Worm (Caenorhabditis elegans) whole organism, L3 larva: ENCODE results near the gene sra-29.

Experiments
- R02D3.7 ChIP-seq: fragments of 150-350 bp; optimal IDR thresholded peaks from 2 replicates; lab custom pipeline; 2014; ENCODE audit warnings: missing biosample characterization, missing genetic modification characterization
- ZK546.5 ChIP-seq: sonication (generic microtip); optimal IDR thresholded peaks from 2 replicates; lab custom pipeline; 2017; ENCODE audit warnings: missing biosample characterization, missing genetic modification characterization
- aly-2 ChIP-seq: fragments of 150-350 bp; optimal IDR thresholded peaks from 2 replicates; lab custom pipeline; 2014; ENCODE audit warnings: missing biosample characterization, missing genetic modification characterization
- ama-1 ChIP-seq: fragments of 150-350 bp; optimal IDR thresholded peaks from 2 replicates; lab custom pipeline; 2018
- ceh-82 ChIP-seq: fragments of 150-350 bp; optimal IDR thresholded peaks from 2 replicates; lab custom pipeline; 2014; ENCODE audit warnings: missing biosample characterization, missing genetic modification characterization
- daf-12 ChIP-seq: fragments of 150-350 bp; optimal IDR thresholded peaks from 2 replicates; lab custom pipeline; 2014; ENCODE audit warnings: missing biosample characterization, missing genetic modification reagents, missing genetic modification characterization
- egl-27 ChIP-seq: sonication (generic microtip); optimal IDR thresholded peaks from 4 replicates; lab custom pipeline; 2017; ENCODE audit warnings: missing biosample characterization, missing genetic modification reagents, missing genetic modification characterization
- elt-3 ChIP-seq, 3 experiments: fragments of 150-350 bp in 1 of 3; sonication (generic microtip) in 2 of 3; optimal IDR thresholded peaks; 2 replicates in 2 of 3; 4 replicates in 1 of 3; lab custom pipeline; 2014 to 2017; ENCODE audit warnings: missing biosample characterization in 3 of 3, missing genetic modification characterization in 3 of 3
- eor-1 ChIP-seq, 2 experiments: fragments of 150-350 bp; optimal IDR thresholded peaks; 2 replicates each; lab custom pipeline; 2014 to 2018; ENCODE audit warnings: missing biosample characterization in 2 of 2, missing genetic modification characterization in 2 of 2
- fkh-10 ChIP-seq: sonication (generic microtip); optimal IDR thresholded peaks from 2 replicates; lab custom pipeline; 2017; ENCODE audit warnings: missing biosample characterization, missing genetic modification reagents, missing genetic modification characterization
- fkh-2 ChIP-seq: fragments of 150-350 bp; optimal IDR thresholded peaks from 2 replicates; lab custom pipeline; 2014; ENCODE audit warnings: missing biosample characterization, missing genetic modification reagents, missing genetic modification characterization
- fos-1 ChIP-seq: fragments of 150-350 bp; optimal IDR thresholded peaks from 2 replicates; lab custom pipeline; 2014; ENCODE audit warnings: missing biosample characterization, missing genetic modification characterization
- hmg-11 ChIP-seq: sonication (generic microtip); optimal IDR thresholded peaks from 2 replicates; lab custom pipeline; 2016; ENCODE audit warnings: missing genetic modification characterization, missing compliant biosample characterization
- jun-1 ChIP-seq: fragments of 150-350 bp; optimal IDR thresholded peaks from 2 replicates; lab custom pipeline; 2014; ENCODE audit warnings: missing biosample characterization, missing genetic modification reagents, missing genetic modification characterization
- lin-15B ChIP-seq: fragments of 150-350 bp; optimal IDR thresholded peaks from 2 replicates; lab custom pipeline; 2014; ENCODE audit warnings: missing biosample characterization, missing genetic modification characterization
- mml-1 ChIP-seq: fragments of 150-350 bp; sonication (generic microtip); optimal IDR thresholded peaks from 3 replicates; lab custom pipeline; 2014; ENCODE audit warnings: missing biosample characterization, missing genetic modification characterization
- nfya-1 ChIP-seq: sonication (generic microtip); optimal IDR thresholded peaks from 2 replicates; lab custom pipeline; 2017; ENCODE audit warnings: missing genetic modification characterization, mild to moderate bottlenecking, missing compliant biosample characterization, antibody characterized with exemption, moderate library complexity; ENCODE audit not compliant: insufficient read depth
- nhr-11 ChIP-seq: fragments of 150-350 bp; optimal IDR thresholded peaks from 2 replicates; lab custom pipeline; 2014; ENCODE audit warnings: missing biosample characterization, missing genetic modification characterization
- nhr-12 ChIP-seq: fragments of 150-350 bp; optimal IDR thresholded peaks from 2 replicates; lab custom pipeline; 2014; ENCODE audit warnings: missing biosample characterization, missing genetic modification characterization
- nhr-23 ChIP-seq: fragments of 150-350 bp; optimal IDR thresholded peaks from 2 replicates; lab custom pipeline; 2014; ENCODE audit warnings: missing biosample characterization, missing genetic modification reagents, missing genetic modification characterization
- nhr-237 ChIP-seq: fragments of 150-350 bp; optimal IDR thresholded peaks from 2 replicates; lab custom pipeline; 2014; ENCODE audit warnings: missing biosample characterization, missing genetic modification characterization
- nhr-25 ChIP-seq: sonication (generic microtip); optimal IDR thresholded peaks from 2 replicates; lab custom pipeline; 2017; ENCODE audit warnings: missing biosample characterization, missing genetic modification characterization
- nhr-67 ChIP-seq: fragments of 150-350 bp; optimal IDR thresholded peaks from 2 replicates; lab custom pipeline; 2014; ENCODE audit warnings: missing biosample characterization, missing genetic modification characterization
- nhr-76 ChIP-seq: fragments of 150-350 bp; sonication (generic microtip); optimal IDR thresholded peaks from 5 replicates; lab custom pipeline; 2014; ENCODE audit warnings: missing biosample characterization, missing genetic modification characterization
- nhr-77 ChIP-seq: fragments of 150-350 bp; optimal IDR thresholded peaks from 2 replicates; lab custom pipeline; 2014; ENCODE audit warnings: missing biosample characterization, missing genetic modification characterization
- pha-4 ChIP-seq: fragments of 150-350 bp; optimal IDR thresholded peaks from 2 replicates; lab custom pipeline; 2014; ENCODE audit warnings: missing biosample characterization, missing genetic modification reagents, missing genetic modification characterization
- pqm-1 ChIP-seq: fragments of 150-350 bp; optimal IDR thresholded peaks from 2 replicates; lab custom pipeline; 2017; ENCODE audit warnings: missing biosample characterization, missing genetic modification characterization, inconsistent platforms
- skn-1 ChIP-seq: fragments of 150-350 bp; optimal IDR thresholded peaks from 2 replicates; lab custom pipeline; 2014; ENCODE audit warnings: missing biosample characterization, missing genetic modification characterization
- snpc-4 ChIP-seq: fragments of 150-350 bp; optimal IDR thresholded peaks from 2 replicates; lab custom pipeline; 2014; ENCODE audit warnings: missing biosample characterization, missing genetic modification characterization
- tbx-2 ChIP-seq: sonication (generic microtip); optimal IDR thresholded peaks from 2 replicates; lab custom pipeline; 2016; ENCODE audit warnings: mild to moderate bottlenecking, missing genetic modification characterization, missing compliant biosample characterization
- unc-62 ChIP-seq: fragments of 150-350 bp; sonication (generic microtip); optimal IDR thresholded peaks from 4 replicates; lab custom pipeline; 2014; ENCODE audit warnings: missing biosample characterization, missing genetic modification reagents, missing genetic modification characterization
- zag-1 ChIP-seq: fragments of 150-350 bp; optimal IDR thresholded peaks from 2 replicates; lab custom pipeline; 2014; ENCODE audit warnings: missing biosample characterization, missing genetic modification characterization
- ztf-11 ChIP-seq: fragments of 150-350 bp; optimal IDR thresholded peaks from 2 replicates; lab custom pipeline; 2014; ENCODE audit warnings: missing biosample characterization, missing genetic modification characterization

The sra-29 gene

ce11 chrII:6558887-6559286 lies 16.7 kb downstream of the sra-29 start:
- TF ChIP-seq nhr-237 (tag; lab: Kevin White, UChicago) (no peak), pha-4 (tag; lab: Kevin White, UChicago) (peak; percentile 43), ZK546.5 (tag; lab: Kevin White, UChicago) (no peak), R02D3.7 (tag; lab: Kevin White, UChicago) (no peak), unc-62 (no peak), lin-15B (tag; lab: Kevin White, UChicago) (no peak), ama-1 (peak; percentile 43), fkh-2 (tag; lab: Kevin White, UChicago) (no peak), eor-1 (tag; optimal IDR thresholded peaks at IDR 0.05; lab: Kevin White, UChicago) (no peak), egl-27 (tag; lab: Kevin White, UChicago) (no peak), nhr-25 (tag; lab: Kevin White, UChicago) (no peak), nhr-11 (tag; lab: Kevin White, UChicago) (no peak)

- no peak for TF ChIP-seq nhr-77 (tag; lab: Kevin White, UChicago)
- TF ChIP-seq skn-1 (tag; lab: Kevin White, UChicago), result no peak
- TF ChIP-seq nhr-237 (tag; lab: Kevin White, UChicago), result no peak
- no peak for TF ChIP-seq nhr-67 (tag; lab: Kevin White, UChicago)
- TF ChIP-seq egl-27 (tag; lab: Kevin White, UChicago), result no peak
These were observed 20.9 kb downstream of the sra-29 start, which contains the start of gene wrn-1 for ce11 chrII:6554677-6555076. Gene wrn-1 (plus strand): TSS chrII:6554977.

ce11 chrII:6544842-6545410 lies 30.6 kb downstream of the sra-29 start, which contains the start of gene lron-15:
Gene lron-15 (minus strand): TSS chrII:6544892.
- no peak for TF ChIP-seq ZK546.5 (tag; lab: Kevin White, UChicago)
- TF ChIP-seq hmg-11, result no peak
- TF ChIP-seq mml-1 (tag; lab: Kevin White, UChicago), result no peak
- no peak for TF ChIP-seq nhr-237 (tag; lab: Kevin White, UChicago)
- TF ChIP-seq ama-1, result no peak
- TF ChIP-seq elt-3 (tag; optimal IDR thresholded peaks at IDR 0.05; lab: Kevin White, UChicago), result no peak
- TF ChIP-seq nhr-25 (tag; lab: Kevin White, UChicago), result no peak
- TF ChIP-seq fkh-10 (GFP tag; lab: Kevin White, UChicago), result no peak
- TF ChIP-seq nhr-67 (tag; lab: Kevin White, UChicago), result no peak
- no peak for TF ChIP-seq tbx-2 (tag; lab: Kevin White, UChicago)
- no peak for TF ChIP-seq nhr-76 (tag; lab: Kevin White, UChicago)
- TF ChIP-seq nhr-11 (tag; lab: Kevin White, UChicago), result no peak
- TF ChIP-seq lin-15B (tag; lab: Kevin White, UChicago), result no peak
- TF ChIP-seq jun-1 (tag; lab: Kevin White, UChicago), result no peak
- no peak for TF ChIP-seq ceh-82 (tag; lab: Kevin White, UChicago)

ce11 chrII:6535957-6536424 lies 39.6 kb downstream of the sra-29 start, which contains the start of gene utp-20:
Gene utp-20 (plus strand): TSS chrII:6536374.
- peak; percentile 42 for TF ChIP-seq snpc-4 (tag; lab: Kevin White, UChicago)
- TF ChIP-seq nhr-11 (tag; lab: Kevin White, UChicago), result no peak
- TF ChIP-seq nfya-1, result peak; percentile 58
- TF ChIP-seq lin-15B (tag; lab: Kevin White, UChicago), result peak; percentile 59
- no peak for TF ChIP-seq pqm-1 (tag; lab: Kevin White, UChicago)
- TF ChIP-seq nhr-23 (tag; lab: Kevin White, UChicago), result peak; percentile 49
- no peak for TF ChIP-seq zag-1 (tag; lab: Kevin White, UChicago)
- TF ChIP-seq skn-1 (tag; lab: Kevin White, UChicago), result peak; percentile 31

ce11 chrII:6531940-6532339 lies 43.6 kb downstream of the sra-29 start, which contains the start of gene abcx-1:
Gene abcx-1 (plus strand): TSS chrII:6532163.
- TF ChIP-seq fkh-10 (GFP tag; lab: Kevin White, UChicago) (no peak), lin-15B (tag; lab: Kevin White, UChicago) (no peak), nhr-11 (tag; lab: Kevin White, UChicago) (no peak), nhr-12 (tag; lab: Kevin White, UChicago) (no peak), ceh-82 (tag; lab: Kevin White, UChicago) (no peak), ztf-11 (tag; lab: Kevin White, UChicago) (no peak), nhr-25 (tag; lab: Kevin White, UChicago) (no peak), elt-3 (tag; optimal IDR thresholded peaks at IDR 0.05; lab: Kevin White, UChicago) (no peak), ama-1 (no peak), nfya-1 (no peak), daf-12 (tag; lab: Kevin White, UChicago) (no peak), aly-2 (tag; lab: Kevin White, UChicago) (no peak), fos-1 (tag; lab: Kevin White, UChicago) (no peak), zag-1 (tag; lab: Kevin White, UChicago) (no peak), jun-1 (tag; lab: Kevin White, UChicago) (no peak), hmg-11 (no peak)
- TF ChIP-seq, all 47 proteins: peak for 0
